Fruit fly (Drosophila melanogaster) whole organism, wandering third instar larva: ENCODE data around the gene CG7542.

ENCODE experiments used
- CG9705 ChIP-seq: fragments of 200-800 bp; sonication (Bioruptor generic); optimal IDR thresholded peaks from 2 replicates; lab custom pipeline; 2018; ENCODE audit warnings: missing biosample characterization, mild to moderate bottlenecking, missing genetic modification characterization
- Hr83 ChIP-seq: fragments of 200-300 bp; sonication (Bioruptor generic); optimal IDR thresholded peaks from 2 replicates; lab custom pipeline; 2016; ENCODE audit warnings: missing biosample characterization, mild to moderate bottlenecking, missing genetic modification characterization, moderate library complexity; ENCODE audit not compliant: poor library complexity, severe bottlenecking
- Jra ChIP-seq: sonication (Bioruptor generic); optimal IDR thresholded peaks from 2 replicates; lab custom pipeline; 2016; ENCODE audit warnings: missing biosample characterization, missing genetic modification characterization
- Mio ChIP-seq: sonication (Bioruptor generic); optimal IDR thresholded peaks from 2 replicates; lab custom pipeline; 2016; ENCODE audit warnings: missing biosample characterization, missing genetic modification characterization
- Sp1 ChIP-seq: fragments of 200-800 bp; sonication (Bioruptor generic); optimal IDR thresholded peaks from 3 replicates; lab custom pipeline; 2019; ENCODE audit warnings: missing biosample characterization, mild to moderate bottlenecking, missing genetic modification characterization, moderate library complexity
- Vsx2 ChIP-seq: fragments of 200-300, 225-300 bp; sonication (Bioruptor generic); optimal IDR thresholded peaks from 2 replicates; lab custom pipeline; 2018; ENCODE audit warnings: missing biosample characterization, missing genetic modification characterization; ENCODE audit not compliant: partially characterized antibody
- dmrt93B ChIP-seq: fragments of 200-800 bp; sonication (Bioruptor generic); optimal IDR thresholded peaks from 2 replicates; lab custom pipeline; 2018; ENCODE audit warnings: missing biosample characterization, mild to moderate bottlenecking, missing genetic modification characterization
- foxo ChIP-seq, 2 experiments: fragments of 200-800 bp; sonication (Bioruptor generic); optimal IDR thresholded peaks; 2 replicates in 1 of 2; 3 replicates in 1 of 2; lab custom pipeline; 2016 to 2017; ENCODE audit warnings: missing biosample characterization in 2 of 2, missing genetic modification characterization in 2 of 2
- fru ChIP-seq: fragments of 200-800 bp; sonication (Bioruptor generic); optimal IDR thresholded peaks from 3 replicates; lab custom pipeline; 2016; ENCODE audit warnings: missing biosample characterization, mild to moderate bottlenecking, missing genetic modification characterization
- h ChIP-seq: fragments of 200-800 bp; sonication (Bioruptor generic); optimal IDR thresholded peaks from 3 replicates; lab custom pipeline; 2016; ENCODE audit warnings: missing biosample characterization, mild to moderate bottlenecking, missing genetic modification characterization
- lola ChIP-seq: fragments of >200 bp; optimal IDR thresholded peaks from 2 replicates; lab custom pipeline; 2017; ENCODE audit warnings: missing biosample characterization, missing genetic modification characterization
- psq ChIP-seq: fragments of 200-800 bp; sonication (Bioruptor generic); optimal IDR thresholded peaks from 3 replicates; lab custom pipeline; 2017; ENCODE audit warnings: missing biosample characterization, mild to moderate bottlenecking, missing genetic modification characterization, moderate library complexity
- sage ChIP-seq: fragments of 200-800 bp; sonication (Bioruptor generic); optimal IDR thresholded peaks from 2 replicates; lab custom pipeline; 2016; ENCODE audit warnings: missing biosample characterization, mild to moderate bottlenecking, missing genetic modification characterization
- sv ChIP-seq: fragments of 200-800 bp; sonication (Bioruptor generic); optimal IDR thresholded peaks from 3 replicates; lab custom pipeline; 2016; ENCODE audit warnings: missing biosample characterization, missing genetic modification characterization

DNA sequence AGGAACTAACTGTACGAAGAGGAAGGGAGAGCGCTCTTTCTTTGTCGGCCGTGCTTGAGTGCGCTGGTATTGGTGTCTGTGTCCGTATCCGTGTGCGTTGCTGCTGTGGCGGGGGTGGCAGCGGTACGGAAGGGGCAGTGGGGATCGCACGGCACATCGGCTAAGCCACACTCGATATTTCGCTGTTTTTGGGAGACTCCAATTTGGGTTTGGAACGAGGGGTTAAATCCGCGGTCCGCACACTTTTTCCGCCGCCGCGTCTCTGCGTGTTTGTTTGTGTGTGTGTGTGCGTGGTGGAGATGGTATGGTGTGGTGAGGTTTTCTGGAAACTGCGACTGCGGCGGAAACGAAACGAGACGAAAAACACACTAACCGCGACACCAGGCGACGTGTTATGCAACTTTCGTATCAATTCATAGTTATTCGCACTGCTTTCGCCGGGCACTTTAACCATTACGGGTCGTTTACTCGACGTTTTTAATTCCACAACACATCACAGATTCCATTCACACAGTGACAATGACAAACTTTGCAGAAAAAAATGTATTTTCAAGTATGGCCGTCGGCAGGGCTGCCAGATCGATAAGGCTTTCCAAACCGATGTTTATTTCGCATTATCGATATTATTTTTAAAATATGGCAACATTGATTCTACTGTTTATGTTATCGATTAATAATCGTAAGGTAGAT lies 7.7 kb downstream of the CG7542 start, which contains the start of gene CycT:
- TF ChIP-seq psq = peak; percentile 30
- no peak for TF ChIP-seq CG9705 (GFP tag; lab: Kevin White, UChicago)
- TF ChIP-seq fru (GFP tag; lab: Kevin White, UChicago) = no peak
- TF ChIP-seq Hr83 (GFP tag; lab: Kevin White, UChicago) = no peak
- TF ChIP-seq Vsx2 (GFP tag; lab: Kevin White, UChicago) = no peak
- peak in 1 of 2 experiments; percentile 43 for TF ChIP-seq foxo (GFP tag; optimal IDR thresholded peaks at IDR 0.05; lab: Kevin White, UChicago)
- TF ChIP-seq sage = no peak
- peak; percentile 68 for TF ChIP-seq Sp1 (GFP tag; lab: Kevin White, UChicago)
- no peak for TF ChIP-seq h (GFP tag; lab: Kevin White, UChicago)
- TF ChIP-seq dmrt93B (GFP tag; lab: Kevin White, UChicago) = no peak
- TF ChIP-seq lola (GFP tag; lab: Kevin White, UChicago) = no peak
- no peak for TF ChIP-seq sv (GFP tag; lab: Kevin White, UChicago)
- peak; percentile 47 for TF ChIP-seq Jra
- no peak for TF ChIP-seq Mio (GFP tag; lab: Kevin White, UChicago)
